Worm (Caenorhabditis elegans) whole organism, young adult: ENCODE data around the gene Y19D10B.6.

ENCODE experiments used
- B0035.1 ChIP-seq: sonication (generic microtip); optimal IDR thresholded peaks from 2 replicates; lab custom pipeline; 2016; ENCODE audit warnings: missing genetic modification characterization, mild to moderate bottlenecking, missing compliant biosample characterization, missing genotype, missing genetic modification reagents
- Y56A3A.18 ChIP-seq: fragments of 200-800 bp; sonication (Bioruptor generic); IDR thresholded peaks from 2 replicates; pipeline ENCODE4 v1.3.6; 2022; ENCODE audit warnings: missing genetic modification reagents, missing genetic modification characterization, missing compliant biosample characterization
- Y95B8A.8 ChIP-seq: fragments of 200-800 bp; sonication (Bioruptor generic); IDR thresholded peaks from 2 replicates; pipeline ENCODE4 v1.3.6; 2022; ENCODE audit warnings: missing genetic modification reagents, missing genetic modification characterization, missing compliant biosample characterization
- ZK185.1 ChIP-seq: sonication (generic microtip); optimal IDR thresholded peaks from 2 replicates; lab custom pipeline; 2016; ENCODE audit warnings: mild to moderate bottlenecking, missing genetic modification characterization, missing compliant biosample characterization; ENCODE audit not compliant: poor library complexity, severe bottlenecking
- atf-7 ChIP-seq: sonication (generic microtip); optimal IDR thresholded peaks from 2 replicates; lab custom pipeline; 2017; ENCODE audit warnings: mild to moderate bottlenecking, missing genetic modification characterization, missing compliant biosample characterization
- attf-3 ChIP-seq: fragments of 200-800 bp; sonication (Bioruptor generic); conservative IDR thresholded peaks from 2 replicates; pipeline ENCODE4 v1.3.6; 2022; ENCODE audit warnings: missing genetic modification reagents, missing genetic modification characterization, missing compliant biosample characterization
- attf-5 ChIP-seq: fragments of 200-800 bp; sonication (Bioruptor generic); optimal IDR thresholded peaks from 2 replicates; lab custom pipeline; 2018; ENCODE audit warnings: mild to moderate bottlenecking, missing genetic modification characterization, missing compliant biosample characterization
- ccch-3 ChIP-seq: fragments of 200-800 bp; sonication (Bioruptor generic); optimal IDR thresholded peaks from 2 replicates; lab custom pipeline; 2018; ENCODE audit warnings: mild to moderate bottlenecking, missing genetic modification characterization, missing compliant biosample characterization
- ceh-100 ChIP-seq: fragments of 200-800 bp; sonication (Bioruptor generic); IDR thresholded peaks from 2 replicates; pipeline ENCODE4 v1.3.6; 2022; ENCODE audit warnings: missing genetic modification reagents, missing genetic modification characterization, missing compliant biosample characterization
- ceh-40 ChIP-seq: fragments of 200-800 bp; sonication (Bioruptor generic); IDR thresholded peaks from 2 replicates; pipeline ENCODE4 v1.3.6; 2022; ENCODE audit warnings: missing genetic modification characterization, missing compliant biosample characterization
- ceh-79 ChIP-seq: sonication (generic microtip); optimal IDR thresholded peaks from 2 replicates; lab custom pipeline; 2017; ENCODE audit warnings: mild to moderate bottlenecking, missing genetic modification characterization, missing compliant biosample characterization
- dox-1 ChIP-seq: fragments of 200-800 bp; sonication (Bioruptor generic); IDR thresholded peaks from 2 replicates; pipeline ENCODE4 v1.3.6; 2022; ENCODE audit warnings: missing genetic modification reagents, missing genetic modification characterization, missing compliant biosample characterization
- egl-44 ChIP-seq: fragments of 200-800 bp; sonication (Bioruptor generic); IDR thresholded peaks from 2 replicates; pipeline ENCODE4 v1.3.6; 2022; ENCODE audit warnings: missing genetic modification reagents, missing genetic modification characterization, missing compliant biosample characterization
- ets-4 ChIP-seq: fragments of 200-800 bp; sonication (Bioruptor generic); optimal IDR thresholded peaks from 2 replicates; lab custom pipeline; 2018; ENCODE audit warnings: mild to moderate bottlenecking, missing genetic modification characterization, missing compliant biosample characterization
- hmg-20 ChIP-seq: fragments of 200-800 bp; sonication (Bioruptor generic); IDR thresholded peaks from 2 replicates; pipeline ENCODE4 v1.3.6; 2022; ENCODE audit warnings: missing genetic modification reagents, missing genetic modification characterization, missing compliant biosample characterization
- let-607 ChIP-seq, 2 experiments: fragments of 200-800 bp in 1 of 2; sonication (Bioruptor generic) in 1 of 2; sonication (generic microtip) in 1 of 2; optimal IDR thresholded peaks; 2 replicates each; lab custom pipeline; 2016 to 2018; ENCODE audit warnings: mild to moderate bottlenecking in 2 of 2, missing compliant biosample characterization in 2 of 2, missing genetic modification characterization in 2 of 2, moderate library complexity in 2 of 2, missing genotype in 1 of 2
- lin-26 ChIP-seq: fragments of 200-800 bp; sonication (Bioruptor generic); IDR thresholded peaks from 2 replicates; pipeline ENCODE4 v1.3.6; 2022; ENCODE audit warnings: missing genetic modification reagents, missing genetic modification characterization, missing compliant biosample characterization
- lin-40 ChIP-seq: sonication (generic microtip); optimal IDR thresholded peaks from 2 replicates; lab custom pipeline; 2016; ENCODE audit warnings: missing genetic modification characterization, mild to moderate bottlenecking, missing compliant biosample characterization, missing genotype, missing genetic modification reagents
- lin-54 ChIP-seq: fragments of 200-800 bp; sonication (Bioruptor generic); optimal IDR thresholded peaks from 2 replicates; lab custom pipeline; 2018; ENCODE audit warnings: mild to moderate bottlenecking, missing genetic modification characterization, missing compliant biosample characterization
- lsl-1 ChIP-seq: fragments of 200-800 bp; sonication (Bioruptor generic); optimal IDR thresholded peaks from 2 replicates; lab custom pipeline; 2018; ENCODE audit warnings: mild to moderate bottlenecking, missing genetic modification characterization, moderate library complexity, missing compliant biosample characterization
- madf-10 ChIP-seq: sonication (generic microtip); optimal IDR thresholded peaks from 2 replicates; lab custom pipeline; 2016; ENCODE audit warnings: mild to moderate bottlenecking, missing genetic modification characterization, missing compliant biosample characterization
- madf-6 ChIP-seq: fragments of 200-800 bp; sonication (Bioruptor generic); IDR thresholded peaks from 2 replicates; pipeline ENCODE4 v1.3.6; 2022; ENCODE audit warnings: missing genetic modification reagents, missing genetic modification characterization, missing compliant biosample characterization
- mel-28 ChIP-seq: sonication (generic microtip); optimal IDR thresholded peaks from 2 replicates; lab custom pipeline; 2016; ENCODE audit warnings: borderline replicate concordance, mild to moderate bottlenecking, missing genetic modification characterization, missing compliant biosample characterization
- mes-4 ChIP-seq: sonication (generic microtip); optimal IDR thresholded peaks from 2 replicates; lab custom pipeline; 2016; ENCODE audit warnings: missing genotype, missing genetic modification characterization, missing compliant biosample characterization
- nfyb-1 ChIP-seq: fragments of 200-800 bp; sonication (Bioruptor generic); IDR thresholded peaks from 2 replicates; pipeline ENCODE4 v1.3.6; 2022; ENCODE audit warnings: missing genetic modification reagents, missing genetic modification characterization, missing compliant biosample characterization
- nhr-120 ChIP-seq: fragments of 200-800 bp; sonication (Bioruptor generic); IDR thresholded peaks from 2 replicates; pipeline ENCODE4 v1.3.6; 2022; ENCODE audit warnings: missing genetic modification characterization, missing compliant biosample characterization
- nhr-179 ChIP-seq: sonication (generic microtip); optimal IDR thresholded peaks from 2 replicates; lab custom pipeline; 2016; ENCODE audit warnings: mild to moderate bottlenecking, missing genetic modification characterization, missing compliant biosample characterization
- nhr-80 ChIP-seq: sonication (generic microtip); optimal IDR thresholded peaks from 2 replicates; lab custom pipeline; 2016; ENCODE audit warnings: missing genetic modification characterization, missing compliant biosample characterization
- nhr-90 ChIP-seq: sonication (generic microtip); optimal IDR thresholded peaks from 2 replicates; lab custom pipeline; 2016; ENCODE audit warnings: missing genotype, mild to moderate bottlenecking, missing genetic modification characterization, missing compliant biosample characterization
- pbrm-1 ChIP-seq: fragments of 200-800 bp; sonication (Bioruptor generic); IDR thresholded peaks from 2 replicates; pipeline ENCODE4 v1.3.6; 2022; ENCODE audit warnings: missing genetic modification reagents, missing genetic modification characterization, missing compliant biosample characterization
- tbp1 ChIP-seq: fragments of 200-800 bp; sonication (Bioruptor generic); optimal IDR thresholded peaks from 2 replicates; lab custom pipeline; 2018; ENCODE audit warnings: mild to moderate bottlenecking, missing genetic modification characterization, missing compliant biosample characterization
- tlf-1 ChIP-seq: fragments of 200-800 bp; sonication (Bioruptor generic); optimal IDR thresholded peaks from 2 replicates; lab custom pipeline; 2018; ENCODE audit warnings: mild to moderate bottlenecking, missing genetic modification characterization, missing compliant biosample characterization
- unc-62 ChIP-seq: fragments of 150-350 bp; optimal IDR thresholded peaks from 2 replicates; lab custom pipeline; 2014; ENCODE audit warnings: missing biosample characterization, missing genetic modification reagents, missing genetic modification characterization
- zim-3 ChIP-seq: sonication (generic microtip); optimal IDR thresholded peaks from 2 replicates; lab custom pipeline; 2017; ENCODE audit warnings: mild to moderate bottlenecking, missing genetic modification characterization, moderate library complexity, missing compliant biosample characterization
- ztf-22 ChIP-seq: fragments of 200-800 bp; sonication (Bioruptor generic); optimal IDR thresholded peaks from 2 replicates; lab custom pipeline; 2018; ENCODE audit warnings: mild to moderate bottlenecking, missing genetic modification characterization, moderate library complexity, missing compliant biosample characterization
- ztf-25 ChIP-seq: fragments of 200-800 bp; sonication (Bioruptor generic); IDR thresholded peaks from 2 replicates; pipeline ENCODE4 v1.3.6; 2022; ENCODE audit warnings: missing genetic modification reagents, missing genetic modification characterization, missing compliant biosample characterization
- ztf-28 ChIP-seq: fragments of 200-800 bp; sonication (Bioruptor generic); IDR thresholded peaks from 2 replicates; pipeline ENCODE4 v1.3.6; 2022; ENCODE audit warnings: missing genetic modification reagents, missing genetic modification characterization, missing compliant biosample characterization

Y19D10B.6 gene

DNA sequence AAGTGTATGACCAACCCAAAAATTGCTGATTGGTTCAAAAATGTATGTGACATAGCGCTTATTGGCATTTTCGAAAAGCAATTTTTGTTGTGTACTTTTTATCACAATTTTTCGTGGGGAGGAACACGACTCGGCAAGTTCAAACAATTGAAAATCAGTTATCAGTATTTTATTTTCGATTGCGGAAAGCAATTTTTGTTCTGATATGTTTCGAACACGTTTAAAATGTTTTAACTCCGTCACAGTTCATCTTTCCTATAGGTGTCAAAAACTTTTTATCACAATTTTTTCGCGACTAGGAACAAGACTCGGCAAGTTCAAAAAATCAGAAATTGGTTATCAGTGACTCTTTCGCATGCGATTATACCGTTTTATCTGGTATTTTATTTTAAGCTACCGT is 12.7 kb downstream of the Y19D10B.6 start:
- TF ChIP-seq nhr-90 (tag; lab: Kevin White, UChicago), result peak; percentile 57
- peak; percentile 10 for TF ChIP-seq unc-62 (GFP tag; lab: Kevin White, UChicago)
- TF ChIP-seq tbp1 (GFP tag; lab: Kevin White, UChicago), result peak; percentile 43
- peak; percentile 31 for TF ChIP-seq tlf-1 (GFP tag; lab: Kevin White, UChicago)
- no peak for TF ChIP-seq mes-4 (tag; lab: Kevin White, UChicago)
- TF ChIP-seq dox-1 (GFP tag; lab: Robert Waterston, UW), result peak; percentile 73
- no peak for TF ChIP-seq madf-6 (GFP tag; lab: Robert Waterston, UW)
- no peak for TF ChIP-seq lin-26 (GFP tag; lab: Robert Waterston, UW)
- 0 out of 2 replicates have a peak, but pooled peaks have one; percentile 36 for TF ChIP-seq egl-44 (GFP tag; lab: Robert Waterston, UW)
- TF ChIP-seq ccch-3 (GFP tag; lab: Kevin White, UChicago), result no peak
- TF ChIP-seq nhr-120 (GFP tag; lab: Robert Waterston, UW), result no peak
- peak; percentile 82 for TF ChIP-seq atf-7 (tag; lab: Kevin White, UChicago)
- TF ChIP-seq nfyb-1 (GFP tag; lab: Robert Waterston, UW), result peak; percentile 72
- TF ChIP-seq ztf-22 (GFP tag; lab: Kevin White, UChicago), result peak; percentile 65
- peak; percentile 41 for TF ChIP-seq madf-10
- no peak for TF ChIP-seq ZK185.1 (tag; lab: Kevin White, UChicago)
- TF ChIP-seq attf-3 (GFP tag; lab: Robert Waterston, UW), result no peak
- no peak for TF ChIP-seq ztf-25
- no peak for TF ChIP-seq B0035.1
- TF ChIP-seq ceh-100 (GFP tag; lab: Robert Waterston, UW), result no peak
- TF ChIP-seq zim-3, result no peak
- peak; percentile 41 for TF ChIP-seq ets-4 (GFP tag; lab: Kevin White, UChicago)
- peak; percentile 70 to 82 for TF ChIP-seq let-607 (tag; optimal IDR thresholded peaks at IDR 0.05; lab: Kevin White, UChicago)
- TF ChIP-seq lin-54 (GFP tag; lab: Kevin White, UChicago), result no peak
- peak; percentile 99 for TF ChIP-seq nhr-80 (tag; lab: Kevin White, UChicago)
- TF ChIP-seq Y95B8A.8 (GFP tag; lab: Robert Waterston, UW), result no peak

ce11 chrV:2306383-2306782 is 14.5 kb downstream of the Y19D10B.6 start:
- TF ChIP-seq nhr-90 (tag; lab: Kevin White, UChicago) (no peak), attf-3 (GFP tag; lab: Robert Waterston, UW) (no peak), ceh-100 (GFP tag; lab: Robert Waterston, UW) (no peak), ztf-28 (GFP tag; lab: Robert Waterston, UW) (no peak), atf-7 (tag; lab: Kevin White, UChicago) (no peak), mel-28 (tag; lab: Kevin White, UChicago) (no peak), pbrm-1 (GFP tag; lab: Robert Waterston, UW) (no peak), ceh-79 (tag; lab: Kevin White, UChicago) (no peak), tbp1 (GFP tag; lab: Kevin White, UChicago) (no peak), nfyb-1 (GFP tag; lab: Robert Waterston, UW) (no peak), ceh-40 (GFP tag; lab: Robert Waterston, UW) (no peak), attf-5 (GFP tag; lab: Kevin White, UChicago) (no peak), hmg-20 (GFP tag; lab: Robert Waterston, UW) (no peak), nhr-179 (tag; lab: Kevin White, UChicago) (no peak), lin-40 (no peak), Y56A3A.18 (GFP tag; lab: Robert Waterston, UW) (no peak), lsl-1 (GFP tag; lab: Kevin White, UChicago) (no peak)
